Worm (Caenorhabditis elegans) whole organism, L4/young adult: ENCODE results near the gene F38E11.6.

Source experiments
- W03F9.2 ChIP-seq: fragments of 150-350 bp; optimal IDR thresholded peaks from 2 replicates; lab custom pipeline; 2014; ENCODE audit warnings: missing biosample characterization, missing genetic modification characterization
- dao-5 ChIP-seq: sonication (generic microtip); optimal IDR thresholded peaks from 2 replicates; lab custom pipeline; 2016; ENCODE audit warnings: missing genotype, missing genetic modification characterization, moderate library complexity, missing compliant biosample characterization
- him-1 ChIP-seq: sonication (generic microtip); optimal IDR thresholded peaks from 2 replicates; lab custom pipeline; 2016; ENCODE audit warnings: missing genotype, missing genetic modification reagents, missing genetic modification characterization, missing compliant biosample characterization

- no peak for TF ChIP-seq W03F9.2 (tag; lab: Kevin White, UChicago)
- no peak for TF ChIP-seq dao-5
- TF ChIP-seq him-1 (tag; lab: Kevin White, UChicago), result no peak
Measured at ce11 chrIV:9427959-9428358, 39.4 kb downstream of the F38E11.6 start, which contains the start of gene F59B8.1.
